Worm (Caenorhabditis elegans) whole organism, L4 larva: ENCODE results near the gene scl-14.

ENCODE experiments used
- dpl-1 ChIP-seq: fragments of 150-350 bp; optimal IDR thresholded peaks from 2 replicates; lab custom pipeline; 2014; ENCODE audit warnings: missing biosample characterization, missing genetic modification reagents, missing genetic modification characterization
- nhr-237 ChIP-seq: sonication (generic microtip); optimal IDR thresholded peaks from 2 replicates; lab custom pipeline; 2017; ENCODE audit warnings: missing biosample characterization, missing genetic modification characterization
- pha-4 ChIP-seq, 2 experiments: fragments of 150-350 bp in 1 of 2; fragments of 200-800 bp in 1 of 2; sonication (Bioruptor generic) in 1 of 2; IDR thresholded peaks in 1 of 2; optimal IDR thresholded peaks in 1 of 2; 2 replicates each; pipeline versions ENCODE4 v1.3.6 to Lab custom; 2014 to 2022; ENCODE audit warnings: missing genetic modification characterization in 2 of 2, missing genetic modification reagents in 2 of 2, missing biosample characterization in 1 of 2, missing compliant biosample characterization in 1 of 2
- zip-11 ChIP-seq: fragments of 200-800 bp; sonication (Bioruptor generic); IDR thresholded peaks from 2 replicates; pipeline ENCODE4 v1.3.6; 2022; ENCODE audit warnings: missing genetic modification characterization, missing compliant biosample characterization

DNA sequence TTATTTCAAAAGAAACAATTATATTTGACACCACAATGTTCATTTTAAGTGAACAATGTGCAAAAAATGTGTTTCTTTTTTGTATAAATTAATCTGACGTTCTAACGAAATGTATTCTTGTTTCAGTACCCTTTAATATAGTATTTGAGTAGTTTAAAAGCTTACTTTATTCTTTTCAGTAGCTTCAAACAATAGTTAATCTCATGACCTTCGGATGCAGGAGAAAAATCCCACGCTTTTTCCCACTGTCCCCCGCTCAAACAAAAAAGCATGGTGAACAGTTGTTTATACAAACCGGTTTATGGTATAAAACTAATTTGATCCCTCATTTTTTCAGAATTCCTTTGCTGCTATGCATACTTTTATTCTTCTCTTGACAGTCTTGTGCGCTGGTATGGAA, at the start of gene scl-14:
- TF ChIP-seq zip-11 (GFP tag; lab: Robert Waterston, UW) (no peak), dpl-1 (GFP tag; lab: Kevin White, UChicago) (no peak), pha-4 (GFP tag; IDR thresholded peaks at IDR 0.05; lab: Robert Waterston, UW) (no peak), pha-4 (tag; optimal IDR thresholded peaks at IDR 0.05; lab: Kevin White, UChicago) (no peak), nhr-237 (tag; lab: Kevin White, UChicago) (no peak)
